Worm (Caenorhabditis elegans): ENCODE measurements around the gene nspb-8.

ce11 chrII:14618158-14618557 is 37.7 kb upstream of the nspb-8 start:
- TF ChIP-seq B0019.2 (GFP tag; conservative IDR thresholded peaks at IDR 0.05) (no peak), ama-1 (optimal IDR thresholded peaks at IDR 0.05) (no peak), ama-1 (GFP tag; optimal IDR thresholded peaks at IDR 0.05) (no peak), lin-35 (GFP tag; optimal IDR thresholded peaks at IDR 0.05) (no peak), F22D6.2 (tag; optimal IDR thresholded peaks at IDR 0.05) (no peak), attf-5 (GFP tag; optimal IDR thresholded peaks at IDR 0.05) (no peak), lin-26 (GFP tag; IDR thresholded peaks at IDR 0.05) (no peak), ztf-18 (tag; optimal IDR thresholded peaks at IDR 0.05) (no peak), snpc-3.4 (tag; optimal IDR thresholded peaks at IDR 0.05) (no peak)

All from whole organism, young adult.